Worm (Caenorhabditis elegans) whole organism, L4 larva: Measurements from ENCODE around the gene nspa-2.

ENCODE experiments used
- nhr-77 ChIP-seq: fragments of 150-350 bp; optimal IDR thresholded peaks from 2 replicates; lab custom pipeline; 2014; ENCODE audit warnings: missing biosample characterization, missing genetic modification characterization
- unc-39 ChIP-seq: sonication (generic microtip); optimal IDR thresholded peaks from 2 replicates; lab custom pipeline; 2017; ENCODE audit warnings: missing biosample characterization, missing genetic modification characterization
- zag-1 ChIP-seq: fragments of 150-350 bp; optimal IDR thresholded peaks from 2 replicates; lab custom pipeline; 2014; ENCODE audit warnings: missing biosample characterization, missing genetic modification characterization

ce11 chrV:14915599-14915998 lies 24.7 kb downstream of the nspa-2 start, which contains the start of gene H12D21.11:
- TF ChIP-seq zag-1, result no peak
- no peak for TF ChIP-seq nhr-77 (tag; lab: Kevin White, UChicago)
- TF ChIP-seq unc-39, result no peak
